Fruit fly (Drosophila melanogaster) whole organism, embryonic: ENCODE measurements around the gene CG2691.

ENCODE experiments used
- Adf1 ChIP-seq: fragments of 200-800 bp; sonication (Bioruptor generic); IDR thresholded peaks from 2 replicates; pipeline ENCODE4 v1.3.6; 2022; ENCODE audit warnings: missing biosample characterization, missing genetic modification characterization
- Atf6 ChIP-seq: fragments of 200-800 bp; sonication (Bioruptor generic); IDR thresholded peaks from 2 replicates; pipeline ENCODE4 v1.3.6; 2022; ENCODE audit warnings: missing biosample characterization, missing genetic modification characterization
- CG10959 ChIP-seq: fragments of 200-800 bp; sonication (Bioruptor generic); IDR thresholded peaks from 2 replicates; pipeline ENCODE4 v1.3.6; 2022; ENCODE audit warnings: missing biosample characterization, missing genetic modification characterization
- CG13287 ChIP-seq: fragments of 200-800 bp; sonication (Bioruptor generic); IDR thresholded peaks from 2 replicates; pipeline ENCODE4 v1.3.6; 2022; ENCODE audit warnings: missing biosample characterization, missing genetic modification characterization; ENCODE audit not compliant: partially characterized antibody
- CG14014 ChIP-seq: fragments of 200-800 bp; sonication (Bioruptor generic); IDR thresholded peaks from 2 replicates; pipeline ENCODE4 v1.3.6; 2022; ENCODE audit warnings: missing biosample characterization, missing genetic modification characterization
- CG15514 ChIP-seq: fragments of 200-800 bp; sonication (Bioruptor generic); optimal IDR thresholded peaks from 3 replicates; lab custom pipeline; 2017; ENCODE audit warnings: missing biosample characterization, missing genetic modification characterization, mild to moderate bottlenecking, moderate library complexity, missing genetic modification reagents
- CG16813 ChIP-seq: fragments of 200-800 bp; sonication (Bioruptor generic); IDR thresholded peaks from 3 replicates; pipeline ENCODE4 v1.3.6; 2022; ENCODE audit warnings: missing biosample characterization, missing genetic modification characterization; ENCODE audit not compliant: partially characterized antibody
- CG17385 ChIP-seq: fragments of 200-800 bp; sonication (Bioruptor generic); optimal IDR thresholded peaks from 3 replicates; lab custom pipeline; 2018; ENCODE audit warnings: missing biosample characterization, mild to moderate bottlenecking, missing genetic modification characterization
- CG3065 ChIP-seq: fragments of 200-800 bp; sonication (Bioruptor generic); optimal IDR thresholded peaks from 2 replicates; lab custom pipeline; 2016; ENCODE audit warnings: missing biosample characterization, missing genetic modification characterization
- CG32772 ChIP-seq: fragments of 200-800 bp; sonication (Bioruptor generic); IDR thresholded peaks from 2 replicates; pipeline ENCODE4 v1.3.6; 2022; ENCODE audit warnings: missing biosample characterization, missing genetic modification characterization
- CG34376 ChIP-seq: fragments of 200-800 bp; sonication (Bioruptor generic); optimal IDR thresholded peaks from 2 replicates; lab custom pipeline; 2018; ENCODE audit warnings: missing biosample characterization, mild to moderate bottlenecking, missing genetic modification characterization
- CG34422 ChIP-seq: fragments of 200-800 bp; sonication (Bioruptor generic); IDR thresholded peaks from 3 replicates; pipeline ENCODE4 v1.3.6; 2022; ENCODE audit warnings: missing biosample characterization, missing genetic modification characterization
- CG4282 ChIP-seq: fragments of 200-800 bp; sonication (Bioruptor generic); optimal IDR thresholded peaks from 2 replicates; lab custom pipeline; 2016; ENCODE audit warnings: missing biosample characterization, missing genetic modification characterization
- CG4617 ChIP-seq: fragments of 200-800 bp; sonication (Bioruptor generic); optimal IDR thresholded peaks from 3 replicates; lab custom pipeline; 2016; ENCODE audit warnings: missing biosample characterization, missing genetic modification characterization, borderline replicate concordance
- Drgx ChIP-seq: fragments of 200-800 bp; sonication (Bioruptor generic); IDR thresholded peaks from 2 replicates; pipeline ENCODE4 v1.3.6; 2022; ENCODE audit warnings: missing biosample characterization, missing genetic modification characterization
- Ets65A ChIP-seq: fragments of 200-800 bp; sonication (Bioruptor generic); peaks from one replicate; lab custom pipeline; 2016; ENCODE audit warnings: missing biosample characterization, missing genetic modification characterization
- Ets97D ChIP-seq: fragments of 200-800 bp; sonication (Bioruptor generic); optimal IDR thresholded peaks from 3 replicates; lab custom pipeline; 2016; ENCODE audit warnings: missing biosample characterization, missing genetic modification characterization
- H2.0 ChIP-seq: fragments of 200-800 bp; sonication (Bioruptor generic); IDR thresholded peaks from 2 replicates; pipeline ENCODE4 v1.3.6; 2022; ENCODE audit warnings: missing biosample characterization, missing genetic modification characterization
- Hr78 ChIP-seq, 2 experiments: fragments of 200-800 bp in 1 of 2; fragments of >200 bp in 1 of 2; sonication (Bioruptor generic) in 1 of 2; optimal IDR thresholded peaks; 2 replicates each; lab custom pipeline; 2017 to 2019; ENCODE audit warnings: missing biosample characterization in 2 of 2, missing genetic modification characterization in 2 of 2, mild to moderate bottlenecking in 1 of 2, moderate library complexity in 1 of 2
- MBD-R2 ChIP-seq: fragments of 200-800 bp; sonication (Bioruptor generic); IDR thresholded peaks from 2 replicates; pipeline ENCODE4 v1.3.6; 2022; ENCODE audit warnings: missing biosample characterization, missing genetic modification characterization
- MESR4 ChIP-seq: fragments of 200-800 bp; sonication (Bioruptor generic); optimal IDR thresholded peaks from 2 replicates; lab custom pipeline; 2018; ENCODE audit warnings: missing biosample characterization, mild to moderate bottlenecking, missing genetic modification characterization, moderate library complexity
- YL-1 ChIP-seq: fragments of 200-800 bp; sonication (Bioruptor generic); optimal IDR thresholded peaks from 3 replicates; lab custom pipeline; 2017; ENCODE audit warnings: missing biosample characterization, mild to moderate bottlenecking, missing genetic modification characterization
- bbx ChIP-seq: fragments of 200-800 bp; sonication (Bioruptor generic); IDR thresholded peaks from 2 replicates; pipeline ENCODE4 v1.3.6; 2022; ENCODE audit warnings: missing biosample characterization, missing genetic modification characterization; ENCODE audit not compliant: partially characterized antibody
- cg ChIP-seq: fragments of 200-800 bp; sonication (Bioruptor generic); optimal IDR thresholded peaks from 3 replicates; lab custom pipeline; 2019; ENCODE audit warnings: missing biosample characterization, mild to moderate bottlenecking, missing genetic modification characterization, moderate library complexity
- crol ChIP-seq: fragments of 200-800 bp; sonication (Bioruptor generic); IDR thresholded peaks from 2 replicates; pipeline ENCODE4 v1.3.6; 2022; ENCODE audit warnings: missing biosample characterization, missing genetic modification characterization
- cwo ChIP-seq: fragments of 200-800 bp; sonication (Bioruptor generic); optimal IDR thresholded peaks from 3 replicates; lab custom pipeline; 2017; ENCODE audit warnings: missing biosample characterization, missing genetic modification characterization, mild to moderate bottlenecking, moderate library complexity, missing genetic modification reagents
- grn ChIP-seq: fragments of 200-800 bp; sonication (Bioruptor generic); optimal IDR thresholded peaks from 3 replicates; lab custom pipeline; 2017; ENCODE audit warnings: missing biosample characterization, missing genetic modification characterization
- mam ChIP-seq: fragments of 200-800 bp; sonication (Bioruptor generic); optimal IDR thresholded peaks from 3 replicates; lab custom pipeline; 2016; ENCODE audit warnings: missing biosample characterization, missing genetic modification characterization
- nom ChIP-seq: fragments of 200-800 bp; sonication (Bioruptor generic); optimal IDR thresholded peaks from 2 replicates; lab custom pipeline; 2017; ENCODE audit warnings: missing biosample characterization, missing genetic modification characterization, mild to moderate bottlenecking, moderate library complexity, missing genetic modification reagents
- oc ChIP-seq: fragments of 200-800 bp; sonication (Bioruptor generic); optimal IDR thresholded peaks from 2 replicates; lab custom pipeline; 2018; ENCODE audit warnings: missing biosample characterization, mild to moderate bottlenecking, missing genetic modification characterization, moderate library complexity
- pfk ChIP-seq: fragments of 200-800 bp; sonication (Bioruptor generic); optimal IDR thresholded peaks from 2 replicates; lab custom pipeline; 2018; ENCODE audit warnings: missing biosample characterization, mild to moderate bottlenecking, missing genetic modification characterization, moderate library complexity
- phol ChIP-seq: fragments of 200-800 bp; sonication (Bioruptor generic); optimal IDR thresholded peaks from 3 replicates; lab custom pipeline; 2018; ENCODE audit warnings: missing biosample characterization, mild to moderate bottlenecking, missing genetic modification characterization, moderate library complexity
- pita ChIP-seq: fragments of 200-800 bp; sonication (Bioruptor generic); optimal IDR thresholded peaks from 2 replicates; lab custom pipeline; 2017; ENCODE audit warnings: missing biosample characterization, mild to moderate bottlenecking, missing genetic modification characterization
- psq ChIP-seq: fragments of 200-800 bp; sonication (Bioruptor generic); optimal IDR thresholded peaks from 2 replicates; lab custom pipeline; 2017; ENCODE audit warnings: missing biosample characterization, missing genetic modification characterization
- rib ChIP-seq: fragments of 200-800 bp; sonication (Bioruptor generic); IDR thresholded peaks from 2 replicates; pipeline ENCODE4 v1.3.6; 2022; ENCODE audit warnings: missing biosample characterization, missing genetic modification characterization
- sens ChIP-seq: fragments of 200-800 bp; sonication (Bioruptor generic); peaks from one replicate; lab custom pipeline; 2016; ENCODE audit warnings: missing biosample characterization, missing genetic modification characterization
- sna ChIP-seq: fragments of 200-800 bp; sonication (Bioruptor generic); IDR thresholded peaks from 2 replicates; pipeline ENCODE4 v1.3.6; 2022; ENCODE audit warnings: missing biosample characterization, missing genetic modification characterization; ENCODE audit not compliant: partially characterized antibody
- sqz ChIP-seq: fragments of 200-800 bp; sonication (Bioruptor generic); optimal IDR thresholded peaks from 3 replicates; lab custom pipeline; 2018; ENCODE audit warnings: missing biosample characterization, mild to moderate bottlenecking, missing genetic modification characterization
- sr ChIP-seq: fragments of 200-800 bp; sonication (Bioruptor generic); IDR thresholded peaks from 3 replicates; pipeline ENCODE4 v1.3.6; 2022; ENCODE audit warnings: missing biosample characterization, missing genetic modification characterization
- ssp ChIP-seq: fragments of 200-800 bp; sonication (Bioruptor generic); IDR thresholded peaks from 2 replicates; pipeline ENCODE4 v1.3.6; 2022; ENCODE audit warnings: missing biosample characterization, missing genetic modification characterization
- sug ChIP-seq: fragments of 200-800 bp; optimal IDR thresholded peaks from 2 replicates; lab custom pipeline; 2019; ENCODE audit warnings: missing biosample characterization, mild to moderate bottlenecking, missing genetic modification characterization, moderate library complexity
- unc-4 ChIP-seq: fragments of 200-800 bp; sonication (Bioruptor generic); IDR thresholded peaks from 2 replicates; pipeline ENCODE4 v1.3.6; 2022; ENCODE audit warnings: missing biosample characterization, missing genetic modification characterization; ENCODE audit not compliant: partially characterized antibody
- zf30C ChIP-seq: fragments of 200-800 bp; sonication (Bioruptor generic); optimal IDR thresholded peaks from 3 replicates; lab custom pipeline; 2018; ENCODE audit warnings: missing biosample characterization, mild to moderate bottlenecking, missing genetic modification characterization

Gene CG2691

DNA sequence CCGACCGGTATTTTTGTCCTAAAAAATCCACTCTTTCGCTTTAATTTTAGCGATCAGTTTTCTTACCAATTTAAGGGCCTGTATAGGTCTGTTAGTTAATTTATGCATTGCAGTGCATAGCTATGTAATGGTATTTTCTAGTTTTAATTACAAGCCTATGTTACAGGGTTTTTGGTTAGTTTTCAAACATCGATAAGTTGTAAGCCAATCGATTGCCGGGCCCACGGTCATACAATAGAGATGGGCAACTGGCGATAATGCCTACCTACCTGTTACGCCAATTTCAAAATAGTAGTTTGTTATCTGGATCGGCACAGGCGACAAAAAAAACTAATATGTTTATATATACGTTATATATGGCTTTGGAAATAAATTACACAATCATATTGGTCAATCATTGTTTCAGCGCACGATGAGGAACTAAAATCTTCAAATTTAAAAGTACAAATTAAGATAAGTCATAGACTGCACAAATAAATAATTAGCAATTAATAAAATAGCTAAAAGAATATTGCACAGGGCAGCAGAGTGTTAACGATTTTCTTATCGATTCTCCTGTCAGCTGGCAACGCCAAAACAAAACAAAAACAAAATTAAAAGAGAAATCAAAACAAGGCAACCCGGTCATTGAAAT lies 7.7 kb downstream of the CG2691 start, which contains the start of the genes tth and Tango2 (continued):
- peak; percentile 67 for TF ChIP-seq cwo (GFP tag; lab: Kevin White, UChicago)

- peak; percentile 7 for TF ChIP-seq CG34376 (GFP tag; lab: Kevin White, UChicago)
- TF ChIP-seq zf30C (GFP tag; lab: Kevin White, UChicago): peak; percentile 89
- 0 out of 2 replicates have a peak, but pooled peaks have one; percentile 39 for TF ChIP-seq Atf6 (GFP tag; lab: Robert Waterston, UW)
- TF ChIP-seq sna (GFP tag; lab: Robert Waterston, UW): 0 out of 2 replicates have a peak, but pooled peaks have one; percentile 17
- TF ChIP-seq crol (GFP tag; lab: Robert Waterston, UW): peak; percentile 94
- TF ChIP-seq CG16813 (GFP tag; lab: Robert Waterston, UW): no peak
- peak; percentile 37; the same call in 1 of the 2 replicates for TF ChIP-seq Adf1 (GFP tag; lab: Robert Waterston, UW)
- peak; percentile 7 for TF ChIP-seq Ets65A (GFP tag; lab: Kevin White, UChicago)
- TF ChIP-seq mam (GFP tag; lab: Kevin White, UChicago): no peak
- 0 out of 3 replicates have a peak, but pooled peaks have one; percentile 13 for TF ChIP-seq sr
- TF ChIP-seq oc (tag; lab: Kevin White, UChicago): no peak
- TF ChIP-seq CG34422 (GFP tag; lab: Robert Waterston, UW): peak; percentile 29; the same call in 1 of the 3 replicates
- TF ChIP-seq CG10959 (GFP tag; lab: Robert Waterston, UW): no peak
- peak; percentile 85 for TF ChIP-seq sqz (GFP tag; lab: Kevin White, UChicago)
- peak; percentile 84 for TF ChIP-seq sug (tag; lab: Kevin White, UChicago)
- TF ChIP-seq CG17385 (GFP tag; lab: Kevin White, UChicago): peak; percentile 90
- TF ChIP-seq MESR4: peak; percentile 97
- TF ChIP-seq YL-1 (GFP tag; lab: Kevin White, UChicago): peak; percentile 33
- TF ChIP-seq phol (tag; lab: Kevin White, UChicago): no peak
- TF ChIP-seq ssp (GFP tag; lab: Robert Waterston, UW): no peak
- TF ChIP-seq cg (GFP tag; lab: Kevin White, UChicago): peak; percentile 81
- TF ChIP-seq H2.0 (GFP tag; lab: Robert Waterston, UW): no peak
- no peak for TF ChIP-seq pita (GFP tag; lab: Kevin White, UChicago)
- no peak for TF ChIP-seq CG15514
- TF ChIP-seq CG3065 (GFP tag; lab: Kevin White, UChicago): peak; percentile 71
- peak; percentile 15 for TF ChIP-seq sens
- TF ChIP-seq rib (GFP tag; lab: Robert Waterston, UW): 0 out of 2 replicates have a peak, but pooled peaks have one; percentile 22
- TF ChIP-seq CG4617: peak; percentile 85
- no peak for TF ChIP-seq Ets97D (GFP tag; lab: Kevin White, UChicago)
- TF ChIP-seq CG13287 (GFP tag; lab: Robert Waterston, UW): no peak; the same call in 1 of the 2 replicates
- peak; percentile 38; the same call in 1 of the 2 replicates for TF ChIP-seq MBD-R2 (GFP tag; lab: Robert Waterston, UW)
- TF ChIP-seq psq (GFP tag; lab: Kevin White, UChicago): peak; percentile 58
- TF ChIP-seq CG4282 (GFP tag; lab: Kevin White, UChicago): no peak
- peak; percentile 67 for TF ChIP-seq pfk (GFP tag; lab: Kevin White, UChicago)
- peak; percentile 24; the same call in 1 of the 2 replicates for TF ChIP-seq CG32772 (GFP tag; lab: Robert Waterston, UW)
- no peak for TF ChIP-seq grn
- TF ChIP-seq CG14014 (GFP tag; lab: Robert Waterston, UW): no peak
- TF ChIP-seq nom (GFP tag; lab: Kevin White, UChicago): peak; percentile 77
- TF ChIP-seq unc-4 (GFP tag; lab: Robert Waterston, UW): no peak
- no peak for TF ChIP-seq Hr78 (GFP tag; optimal IDR thresholded peaks at IDR 0.05; lab: Kevin White, UChicago)
- TF ChIP-seq Drgx (GFP tag; lab: Robert Waterston, UW): 0 out of 2 replicates have a peak, but pooled peaks have one; percentile 23
- TF ChIP-seq bbx (GFP tag; lab: Robert Waterston, UW): peak; percentile 8; the same call in 1 of the 2 replicates
Measured at dm6 chrX:13615992-13616391, 8.2 kb downstream of the CG2691 start.
